Worm (Caenorhabditis elegans) whole organism, L1 larva: ENCODE measurements around the gene Y43F8B.29.

ENCODE experiments used
- nhr-12 ChIP-seq: sonication (generic microtip); optimal IDR thresholded peaks from 2 replicates; lab custom pipeline; 2017; ENCODE audit warnings: missing biosample characterization, missing genetic modification characterization
- snpc-4 ChIP-seq: fragments of 150-350 bp; optimal IDR thresholded peaks from 2 replicates; lab custom pipeline; 2014; ENCODE audit warnings: missing biosample characterization, missing genetic modification characterization
- zag-1 ChIP-seq: fragments of 150-350 bp; optimal IDR thresholded peaks from 2 replicates; lab custom pipeline; 2014; ENCODE audit warnings: missing biosample characterization, missing genetic modification characterization

DNA sequence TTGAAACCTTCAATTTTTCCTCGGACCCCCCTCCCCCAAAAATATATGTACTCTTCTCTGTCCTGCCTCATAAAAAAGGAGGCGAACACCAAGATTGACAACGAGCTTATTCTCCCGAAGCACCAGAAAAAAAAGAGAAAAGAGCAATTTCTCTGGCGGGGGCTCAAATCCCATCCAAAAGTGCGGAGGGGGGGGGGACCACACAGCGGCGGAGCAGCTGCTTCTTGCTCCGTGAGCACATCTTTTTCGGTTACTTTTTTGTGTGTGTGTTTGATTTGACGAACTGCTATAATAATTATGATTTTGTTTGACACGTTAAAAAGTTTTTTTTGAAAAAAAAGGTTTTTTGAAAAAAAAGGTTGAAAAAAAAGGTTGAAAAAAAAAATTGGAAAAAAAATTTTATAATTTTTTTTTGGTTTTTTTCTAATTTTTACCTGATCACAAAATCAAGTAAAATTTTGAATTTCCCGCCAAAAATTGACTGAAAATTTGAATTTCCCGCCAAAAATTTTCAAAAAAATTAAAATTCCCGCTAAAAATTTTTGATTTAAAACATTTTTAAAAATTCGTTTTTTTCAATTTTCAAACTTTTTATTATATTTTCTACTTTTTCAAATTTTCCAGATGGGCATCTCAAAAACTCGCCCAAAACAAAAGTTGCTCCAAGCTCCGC lies 17.4 kb upstream of the Y43F8B.29 start, which contains the start of gene Y43F8B.10:
- TF ChIP-seq snpc-4 (tag; lab: Kevin White, UChicago): no peak
- TF ChIP-seq zag-1 (tag; lab: Kevin White, UChicago): no peak
- TF ChIP-seq nhr-12: no peak
